Worm (Caenorhabditis elegans) whole organism, late embryonic: ENCODE results near the gene T24H7.8.
A peak's percentile ranks its signal among the peaks of the same experiment; 100 is the strongest.

Experiments used
- ceh-18 ChIP-seq: sonication (generic microtip); optimal IDR thresholded peaks from 2 replicates; lab custom pipeline; 2016; ENCODE audit warnings: missing genetic modification characterization, missing compliant biosample characterization
- eyg-1 ChIP-seq: sonication (generic microtip); optimal IDR thresholded peaks from 2 replicates; lab custom pipeline; 2016; ENCODE audit warnings: missing genotype, missing genetic modification characterization, missing compliant biosample characterization
- gmeb-2 ChIP-seq: sonication (generic microtip); optimal IDR thresholded peaks from 2 replicates; lab custom pipeline; 2016; ENCODE audit warnings: missing genetic modification characterization, inconsistent platforms, missing compliant biosample characterization
- nfya-1 ChIP-seq: sonication (generic microtip); optimal IDR thresholded peaks from 2 replicates; lab custom pipeline; 2017; ENCODE audit warnings: missing genetic modification characterization, mild to moderate bottlenecking, missing compliant biosample characterization, antibody characterized with exemption, moderate library complexity
- nhr-11 ChIP-seq: fragments of 150-350 bp; optimal IDR thresholded peaks from 2 replicates; lab custom pipeline; 2014; ENCODE audit warnings: missing biosample characterization, missing genetic modification characterization
- pat-9 ChIP-seq: fragments of 200-800 bp; sonication (Bioruptor generic); optimal IDR thresholded peaks from 2 replicates; lab custom pipeline; 2018; ENCODE audit warnings: mild to moderate bottlenecking, missing genetic modification characterization, moderate library complexity, missing compliant biosample characterization
- pqm-1 ChIP-seq: sonication (generic microtip); optimal IDR thresholded peaks from 2 replicates; lab custom pipeline; 2016; ENCODE audit warnings: missing genetic modification characterization, missing compliant biosample characterization
- unc-55 ChIP-seq: sonication (generic microtip); optimal IDR thresholded peaks from 2 replicates; lab custom pipeline; 2017; ENCODE audit warnings: missing biosample characterization, missing genetic modification reagents, missing genetic modification characterization

DNA sequence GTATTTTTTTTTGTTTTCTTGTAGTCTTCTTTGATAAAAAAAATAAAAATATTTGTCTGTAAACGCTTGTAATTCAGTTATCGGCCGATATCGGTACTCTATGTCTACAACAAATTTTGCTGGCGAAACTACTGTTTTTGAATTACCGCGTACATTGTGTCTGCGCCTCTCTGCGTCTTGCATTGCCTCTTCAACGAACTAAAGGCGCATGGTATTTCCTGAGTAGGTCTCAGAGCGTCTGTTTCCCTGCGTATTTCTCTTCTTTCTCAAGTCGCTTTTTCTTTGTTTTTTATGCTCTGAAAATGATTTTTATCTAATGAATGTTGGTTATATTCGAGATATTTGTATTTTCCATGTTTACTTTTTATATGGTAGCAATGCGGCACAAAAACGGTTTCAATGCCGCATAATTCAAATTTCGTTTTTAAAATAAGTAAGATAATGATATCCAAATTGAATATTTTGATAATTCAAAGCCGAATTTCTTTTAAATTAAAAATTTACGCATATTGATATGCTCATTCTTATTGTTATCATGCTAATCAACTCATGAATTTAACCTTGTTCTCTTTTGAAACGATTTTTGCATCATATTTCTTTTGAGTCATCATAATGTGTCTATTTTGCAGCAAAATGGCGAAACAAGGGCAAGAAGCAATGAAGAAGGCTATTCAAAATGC lies 9.1 kb downstream of the T24H7.8 start, which contains the start of gene phb-2:
- TF ChIP-seq eyg-1 (tag; lab: Kevin White, UChicago) (no peak), pat-9 (no peak), unc-55 (GFP tag; lab: Kevin White, UChicago) (no peak), nhr-11 (tag; lab: Kevin White, UChicago) (no peak), pqm-1 (no peak), ceh-18 (tag; lab: Kevin White, UChicago) (peak; percentile 48), nfya-1 (peak; percentile 80), gmeb-2 (no peak)
